Fruit fly (Drosophila melanogaster) whole organism, embryonic: Measurements from ENCODE around the gene Acp76A.

Source experiments
- Abd-B ChIP-seq: fragments of 200-800 bp; sonication (Bioruptor generic); optimal IDR thresholded peaks from 2 replicates; lab custom pipeline; 2018; ENCODE audit warnings: missing biosample characterization, mild to moderate bottlenecking, missing genetic modification characterization, moderate library complexity
- Asciz ChIP-seq: fragments of 200-800 bp; sonication (Bioruptor generic); optimal IDR thresholded peaks from 2 replicates; lab custom pipeline; 2017; ENCODE audit warnings: missing biosample characterization, mild to moderate bottlenecking, missing genetic modification characterization, missing genetic modification reagents
- Atf-2 ChIP-seq: fragments of 200-800 bp; sonication (Bioruptor generic); optimal IDR thresholded peaks from 2 replicates; lab custom pipeline; 2016; ENCODE audit warnings: missing biosample characterization, missing genetic modification characterization
- Atf3 ChIP-seq: fragments of 200-800 bp; sonication (Bioruptor generic); optimal IDR thresholded peaks from 3 replicates; lab custom pipeline; 2016; ENCODE audit warnings: missing biosample characterization, missing genetic modification characterization
- CG10565 ChIP-seq: fragments of 200-800 bp; sonication (Bioruptor generic); optimal IDR thresholded peaks from 3 replicates; lab custom pipeline; 2016; ENCODE audit warnings: missing biosample characterization, mild to moderate bottlenecking, missing genetic modification characterization
- CG10959 ChIP-seq: fragments of 200-800 bp; sonication (Bioruptor generic); IDR thresholded peaks from 2 replicates; pipeline ENCODE4 v1.3.6; 2022; ENCODE audit warnings: missing biosample characterization, missing genetic modification characterization
- CG12219 ChIP-seq: fragments of 200-800 bp; sonication (Bioruptor generic); optimal IDR thresholded peaks from 3 replicates; lab custom pipeline; 2018; ENCODE audit warnings: missing biosample characterization, mild to moderate bottlenecking, missing genetic modification characterization
- CG13123 ChIP-seq: fragments of 200-800 bp; sonication (Bioruptor generic); optimal IDR thresholded peaks from 2 replicates; lab custom pipeline; 2016; ENCODE audit warnings: missing biosample characterization, missing genetic modification characterization
- CG17186 ChIP-seq: fragments of 200-800 bp; sonication (Bioruptor generic); optimal IDR thresholded peaks from 3 replicates; lab custom pipeline; 2017; ENCODE audit warnings: missing biosample characterization, missing genetic modification reagents, missing genetic modification characterization
- CG3065 ChIP-seq: fragments of 200-800 bp; sonication (Bioruptor generic); optimal IDR thresholded peaks from 2 replicates; lab custom pipeline; 2016; ENCODE audit warnings: missing biosample characterization, missing genetic modification characterization
- CG3726 ChIP-seq: fragments of 200-800 bp; sonication (Bioruptor generic); IDR thresholded peaks from 3 replicates; pipeline ENCODE4, ENCODE4 v1.3.6; 2022; ENCODE audit warnings: missing biosample characterization, missing genetic modification characterization
- CG3995 ChIP-seq: fragments of 200-800 bp; sonication (Bioruptor generic); optimal IDR thresholded peaks from 3 replicates; lab custom pipeline; 2016; ENCODE audit warnings: missing biosample characterization, missing genetic modification characterization
- CG4707 ChIP-seq: fragments of 200-800 bp; sonication (Bioruptor generic); optimal IDR thresholded peaks from 2 replicates; lab custom pipeline; 2018; ENCODE audit warnings: missing biosample characterization, mild to moderate bottlenecking, missing genetic modification characterization, moderate library complexity
- CG5245 ChIP-seq: fragments of 200-800 bp; sonication (Bioruptor generic); optimal IDR thresholded peaks from 3 replicates; lab custom pipeline; 2016; ENCODE audit warnings: missing biosample characterization, missing genetic modification characterization
- CG7357 ChIP-seq: fragments of 200-800 bp; sonication (Bioruptor generic); IDR thresholded peaks from 3 replicates; pipeline ENCODE4 v1.3.6; 2022; ENCODE audit warnings: missing biosample characterization, missing genetic modification characterization
- CG9215 ChIP-seq: fragments of 200-800 bp; sonication (Bioruptor generic); IDR thresholded peaks from 2 replicates; pipeline ENCODE4 v1.3.6; 2022; ENCODE audit warnings: missing biosample characterization, missing genetic modification characterization
- Dad ChIP-seq: fragments of 200-800 bp; sonication (Bioruptor generic); optimal IDR thresholded peaks from 3 replicates; lab custom pipeline; 2016; ENCODE audit warnings: missing biosample characterization, missing genetic modification characterization
- Deaf1 ChIP-seq: fragments of 200-800 bp; optimal IDR thresholded peaks from 3 replicates; lab custom pipeline; 2019; ENCODE audit warnings: missing biosample characterization, mild to moderate bottlenecking, missing genetic modification characterization, moderate library complexity
- Drgx ChIP-seq: fragments of 200-800 bp; sonication (Bioruptor generic); IDR thresholded peaks from 2 replicates; pipeline ENCODE4 v1.3.6; 2022; ENCODE audit warnings: missing biosample characterization, missing genetic modification characterization
- Fer1 ChIP-seq: fragments of 200-800 bp; sonication (Bioruptor generic); optimal IDR thresholded peaks from 2 replicates; lab custom pipeline; 2017; ENCODE audit warnings: missing biosample characterization, mild to moderate bottlenecking, missing genetic modification characterization
- Hr78 ChIP-seq, 2 experiments: fragments of 200-800 bp in 1 of 2; fragments of >200 bp in 1 of 2; sonication (Bioruptor generic) in 1 of 2; optimal IDR thresholded peaks; 2 replicates each; lab custom pipeline; 2017 to 2019; ENCODE audit warnings: missing biosample characterization in 2 of 2, missing genetic modification characterization in 2 of 2, mild to moderate bottlenecking in 1 of 2, moderate library complexity in 1 of 2
- Kr ChIP-seq: fragments of 200-800 bp; sonication (Bioruptor generic); optimal IDR thresholded peaks from 2 replicates; lab custom pipeline; 2017; ENCODE audit warnings: missing biosample characterization, mild to moderate bottlenecking, missing genetic modification characterization
- NfI ChIP-seq: fragments of 200-800 bp; sonication (Bioruptor generic); optimal IDR thresholded peaks from 3 replicates; lab custom pipeline; 2018; ENCODE audit warnings: missing biosample characterization, mild to moderate bottlenecking, missing genetic modification characterization, moderate library complexity
- Six4 ChIP-seq: fragments of 200-800 bp; sonication (Bioruptor generic); optimal IDR thresholded peaks from 2 replicates; lab custom pipeline; 2016; ENCODE audit warnings: missing biosample characterization, missing genetic modification characterization
- Sox100B ChIP-seq: fragments of 200-800 bp; sonication (Bioruptor generic); optimal IDR thresholded peaks from 3 replicates; lab custom pipeline; 2018; ENCODE audit warnings: missing biosample characterization, mild to moderate bottlenecking, missing genetic modification characterization
- Taf1 ChIP-seq: fragments of 200-800 bp; sonication (Bioruptor generic); IDR thresholded peaks from 2 replicates; pipeline ENCODE4 v1.3.6; 2022; ENCODE audit warnings: missing biosample characterization, missing genetic modification characterization
- YL-1 ChIP-seq: fragments of 200-800 bp; sonication (Bioruptor generic); optimal IDR thresholded peaks from 3 replicates; lab custom pipeline; 2017; ENCODE audit warnings: missing biosample characterization, mild to moderate bottlenecking, missing genetic modification characterization
- ac ChIP-seq: fragments of 200-800 bp; sonication (Bioruptor generic); optimal IDR thresholded peaks from 3 replicates; lab custom pipeline; 2017; ENCODE audit warnings: missing biosample characterization, mild to moderate bottlenecking, missing genetic modification characterization
- bowl ChIP-seq: fragments of 200-800 bp; sonication (Bioruptor generic); IDR thresholded peaks from 2 replicates; pipeline ENCODE4 v1.3.6; 2022; ENCODE audit warnings: missing biosample characterization, missing genetic modification characterization
- cas ChIP-seq: fragments of 200-800 bp; sonication (Bioruptor generic); IDR thresholded peaks from 2 replicates; pipeline ENCODE4 v1.3.6; 2022; ENCODE audit warnings: missing biosample characterization, missing genetic modification characterization
- chm ChIP-seq: fragments of 200-800 bp; sonication (Bioruptor generic); IDR thresholded peaks from 2 replicates; pipeline ENCODE4 v1.3.6; 2022; ENCODE audit warnings: missing biosample characterization, missing genetic modification characterization
- crp ChIP-seq, 2 experiments: fragments of 200-800 bp; sonication (Bioruptor generic); optimal IDR thresholded peaks; 2 replicates in 1 of 2; 3 replicates in 1 of 2; lab custom pipeline; 2017; ENCODE audit warnings: missing biosample characterization in 2 of 2, missing genetic modification characterization in 2 of 2, mild to moderate bottlenecking in 1 of 2, moderate library complexity in 1 of 2
- da ChIP-seq: fragments of 200-800 bp; sonication (Bioruptor generic); optimal IDR thresholded peaks from 2 replicates; lab custom pipeline; 2016; ENCODE audit warnings: missing biosample characterization, missing genetic modification characterization
- disco-r ChIP-seq: fragments of 200-800 bp; sonication (Bioruptor generic); optimal IDR thresholded peaks from 2 replicates; lab custom pipeline; 2016; ENCODE audit warnings: missing biosample characterization, missing genetic modification characterization
- dmrt11E ChIP-seq: fragments of 200-800 bp; sonication (Bioruptor generic); optimal IDR thresholded peaks from 3 replicates; lab custom pipeline; 2018; ENCODE audit warnings: missing biosample characterization, mild to moderate bottlenecking, missing genetic modification characterization, moderate library complexity
- esg ChIP-seq: fragments of 200-800 bp; sonication (Bioruptor generic); conservative IDR thresholded peaks from 2 replicates; pipeline ENCODE4 v1.3.6; 2022; ENCODE audit warnings: missing biosample characterization, missing genetic modification characterization
- ewg ChIP-seq: fragments of 200-800 bp; sonication (Bioruptor generic); optimal IDR thresholded peaks from 3 replicates; lab custom pipeline; 2017; ENCODE audit warnings: mild to moderate bottlenecking, missing biosample characterization, missing genetic modification reagents, missing genetic modification characterization
- hbn ChIP-seq: fragments of 200-800 bp; sonication (Bioruptor generic); IDR thresholded peaks from 2 replicates; pipeline ENCODE4 v1.3.6; 2022; ENCODE audit warnings: missing biosample characterization, missing genetic modification characterization; ENCODE audit not compliant: partially characterized antibody
- ind ChIP-seq: fragments of 200-800 bp; sonication (Bioruptor generic); optimal IDR thresholded peaks from 3 replicates; lab custom pipeline; 2016; ENCODE audit warnings: missing biosample characterization, missing genetic modification characterization
- kni ChIP-seq: fragments of 200-800 bp; sonication (Bioruptor generic); optimal IDR thresholded peaks from 3 replicates; lab custom pipeline; 2017; ENCODE audit warnings: mild to moderate bottlenecking, missing biosample characterization, missing genetic modification reagents, missing genetic modification characterization
- p53 ChIP-seq: fragments of 200-800 bp; sonication (Bioruptor generic); optimal IDR thresholded peaks from 2 replicates; lab custom pipeline; 2016; ENCODE audit warnings: missing biosample characterization, missing genetic modification characterization
- pb ChIP-seq: fragments of 200-800 bp; sonication (Bioruptor generic); optimal IDR thresholded peaks from 3 replicates; lab custom pipeline; 2016; ENCODE audit warnings: missing biosample characterization, missing genetic modification characterization
- pfk ChIP-seq: fragments of 200-800 bp; sonication (Bioruptor generic); optimal IDR thresholded peaks from 2 replicates; lab custom pipeline; 2018; ENCODE audit warnings: missing biosample characterization, mild to moderate bottlenecking, missing genetic modification characterization, moderate library complexity
- pita ChIP-seq: fragments of 200-800 bp; sonication (Bioruptor generic); optimal IDR thresholded peaks from 2 replicates; lab custom pipeline; 2017; ENCODE audit warnings: missing biosample characterization, mild to moderate bottlenecking, missing genetic modification characterization
- pzg ChIP-seq: fragments of 200-800 bp; sonication (Bioruptor generic); optimal IDR thresholded peaks from 3 replicates; lab custom pipeline; 2018; ENCODE audit warnings: missing biosample characterization, mild to moderate bottlenecking, missing genetic modification characterization, moderate library complexity
- row ChIP-seq: fragments of 200-800 bp; sonication (Bioruptor generic); IDR thresholded peaks from 3 replicates; pipeline ENCODE4 v1.3.6; 2022; ENCODE audit warnings: missing biosample characterization, missing genetic modification characterization
- ttk ChIP-seq: fragments of 200-800 bp; sonication (Bioruptor generic); IDR thresholded peaks from 2 replicates; pipeline ENCODE4 v2.1.2; 2022; ENCODE audit warnings: missing biosample characterization, missing genetic modification characterization
- vvl ChIP-seq: fragments of 200-800 bp; sonication (Bioruptor generic); IDR thresholded peaks from 2 replicates; pipeline ENCODE4 v1.3.6; 2022; ENCODE audit warnings: missing biosample characterization, missing genetic modification characterization
- zf30C ChIP-seq: fragments of 200-800 bp; sonication (Bioruptor generic); optimal IDR thresholded peaks from 3 replicates; lab custom pipeline; 2018; ENCODE audit warnings: missing biosample characterization, mild to moderate bottlenecking, missing genetic modification characterization
- zfh2 ChIP-seq: fragments of 200-800 bp; sonication (Bioruptor generic); optimal IDR thresholded peaks from 2 replicates; lab custom pipeline; 2016; ENCODE audit warnings: missing biosample characterization, missing genetic modification characterization

The Acp76A gene

dm6 chr3L:19033154-19033811 is 18.5 kb downstream of the Acp76A start (continued):
- TF ChIP-seq CG13123 (GFP tag; lab: Kevin White, UChicago) = peak; percentile 47
- no peak for TF ChIP-seq cas (GFP tag; lab: Robert Waterston, UW)
- peak; percentile 37 for TF ChIP-seq CG4707 (GFP tag; lab: Kevin White, UChicago)
- no peak for TF ChIP-seq da (GFP tag; lab: Kevin White, UChicago)
- TF ChIP-seq Kr (GFP tag; lab: Kevin White, UChicago) = no peak
- no peak for TF ChIP-seq crp (GFP tag; optimal IDR thresholded peaks at IDR 0.05; lab: Kevin White, UChicago)
- no peak for TF ChIP-seq Atf3
- no peak for TF ChIP-seq Atf-2 (GFP tag; lab: Kevin White, UChicago)
- TF ChIP-seq hbn (GFP tag; lab: Robert Waterston, UW) = no peak
- TF ChIP-seq Asciz (GFP tag; lab: Kevin White, UChicago) = peak; percentile 71
- TF ChIP-seq pzg (GFP tag; lab: Kevin White, UChicago) = no peak
- peak; percentile 84 for TF ChIP-seq ac (GFP tag; lab: Kevin White, UChicago)
- TF ChIP-seq disco-r (GFP tag; lab: Kevin White, UChicago) = no peak
- TF ChIP-seq Sox100B = peak; percentile 70
- no peak for TF ChIP-seq YL-1
- TF ChIP-seq CG3726 (GFP tag; lab: Robert Waterston, UW) = peak; percentile 44; the same call in 1 of the 3 replicates
- TF ChIP-seq Hr78 (GFP tag; optimal IDR thresholded peaks at IDR 0.05; lab: Kevin White, UChicago) = peak in 1 of 2 experiments; percentile 51
- TF ChIP-seq Dad (GFP tag; lab: Kevin White, UChicago) = no peak
- peak; percentile 14 for TF ChIP-seq NfI (GFP tag; lab: Kevin White, UChicago)
- no peak for TF ChIP-seq zfh2 (GFP tag; lab: Kevin White, UChicago)
- TF ChIP-seq CG5245 (GFP tag; lab: Kevin White, UChicago) = peak; percentile 56
- TF ChIP-seq CG3995 (GFP tag; lab: Kevin White, UChicago) = no peak
- no peak for TF ChIP-seq pb (GFP tag; lab: Kevin White, UChicago)
- peak; percentile 44; the same call in 1 of the 3 replicates for TF ChIP-seq CG7357 (GFP tag; lab: Robert Waterston, UW)
- peak; percentile 59; the same call in 1 of the 2 replicates for TF ChIP-seq ttk (GFP tag; lab: Robert Waterston, UW)
- TF ChIP-seq Taf1 = no peak
- no peak for TF ChIP-seq CG10565 (GFP tag; lab: Kevin White, UChicago)
- peak; percentile 50 for TF ChIP-seq ewg (GFP tag; lab: Kevin White, UChicago)
- TF ChIP-seq ind (GFP tag; lab: Kevin White, UChicago) = peak; percentile 44
- TF ChIP-seq CG17186 = no peak
- peak; percentile 64 for TF ChIP-seq Abd-B (GFP tag; lab: Kevin White, UChicago)
- TF ChIP-seq Drgx (GFP tag; lab: Robert Waterston, UW) = peak; percentile 41
- TF ChIP-seq p53 (GFP tag; lab: Kevin White, UChicago) = no peak
- TF ChIP-seq CG9215 (GFP tag; lab: Robert Waterston, UW) = 0 out of 2 replicates have a peak, but pooled peaks have one; percentile 20
- TF ChIP-seq Deaf1 (tag; lab: Kevin White, UChicago) = peak; percentile 42
- no peak for TF ChIP-seq CG3065 (GFP tag; lab: Kevin White, UChicago)
- TF ChIP-seq CG10959 = peak; percentile 90
- peak; percentile 3 for TF ChIP-seq Fer1 (GFP tag; lab: Kevin White, UChicago)
- no peak for TF ChIP-seq kni (GFP tag; lab: Kevin White, UChicago)
- peak; percentile 55 for TF ChIP-seq esg (GFP tag; lab: Robert Waterston, UW)
- peak; percentile 93 for TF ChIP-seq zf30C
- TF ChIP-seq pita = no peak
- TF ChIP-seq vvl (GFP tag; lab: Robert Waterston, UW) = peak; percentile 82
- peak; percentile 80; the same call in 1 of the 2 replicates for TF ChIP-seq chm (GFP tag; lab: Robert Waterston, UW)
- no peak for TF ChIP-seq bowl (GFP tag; lab: Robert Waterston, UW)
- TF ChIP-seq row (GFP tag; lab: Robert Waterston, UW) = peak; percentile 80
- peak; percentile 96 for TF ChIP-seq dmrt11E (tag; lab: Kevin White, UChicago)
- TF ChIP-seq Six4 (GFP tag; lab: Kevin White, UChicago) = peak; percentile 61
- TF ChIP-seq pfk (GFP tag; lab: Kevin White, UChicago) = no peak
- TF ChIP-seq CG12219 = peak; percentile 59
